Worm (Caenorhabditis elegans) whole organism, L4/young adult: Measurements from ENCODE around the gene fbxb-24.

Source experiments
- W03F9.2 ChIP-seq: fragments of 150-350 bp; optimal IDR thresholded peaks from 2 replicates; lab custom pipeline; 2014; ENCODE audit warnings: missing biosample characterization, missing genetic modification characterization
- dao-5 ChIP-seq: sonication (generic microtip); optimal IDR thresholded peaks from 2 replicates; lab custom pipeline; 2016; ENCODE audit warnings: missing genotype, missing genetic modification characterization, moderate library complexity, missing compliant biosample characterization
- him-1 ChIP-seq: sonication (generic microtip); optimal IDR thresholded peaks from 2 replicates; lab custom pipeline; 2016; ENCODE audit warnings: missing genotype, missing genetic modification reagents, missing genetic modification characterization, missing compliant biosample characterization

Gene fbxb-24

ce11 chrIII:11948437-11948836 lies 39.7 kb downstream of the fbxb-24 start:
- no peak for TF ChIP-seq dao-5 (tag; lab: Kevin White, UChicago)
- no peak for TF ChIP-seq him-1
- no peak for TF ChIP-seq W03F9.2 (tag; lab: Kevin White, UChicago)

DNA sequence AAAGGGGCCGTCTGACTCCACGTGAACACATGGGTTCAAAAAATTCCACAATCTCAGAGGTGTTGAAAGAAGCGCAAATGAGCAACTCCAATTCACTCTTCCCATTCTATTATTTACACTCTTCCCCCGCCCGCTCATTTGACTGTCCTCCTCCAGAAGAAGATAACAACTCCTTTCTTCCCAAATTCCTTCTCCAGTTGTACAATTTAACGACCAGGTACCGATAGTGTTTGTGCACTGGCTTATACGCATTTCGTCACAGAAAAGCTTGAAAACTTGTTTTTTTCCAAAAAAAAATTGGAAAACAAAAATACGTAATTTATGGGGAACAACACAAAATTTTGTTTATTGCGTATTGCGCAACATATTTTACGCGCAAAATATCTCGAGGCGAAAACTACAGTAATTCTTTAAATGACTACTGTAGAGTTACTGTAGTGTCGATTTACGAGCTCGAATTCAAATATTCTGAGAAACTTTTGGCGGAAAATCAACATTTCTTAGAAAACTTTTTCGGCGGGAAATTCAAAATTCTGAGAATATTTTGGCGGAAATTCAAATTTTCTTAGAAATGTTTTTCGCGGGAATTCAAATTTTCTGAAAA lies 40.6 kb downstream of the fbxb-24 start:
- no peak for TF ChIP-seq dao-5 (tag; lab: Kevin White, UChicago)
- no peak for TF ChIP-seq him-1
- TF ChIP-seq W03F9.2 (tag; lab: Kevin White, UChicago), result no peak

ce11 chrIII:11951111-11951510 lies 42.4 kb downstream of the fbxb-24 start:
- TF ChIP-seq dao-5 (tag; lab: Kevin White, UChicago) (no peak), him-1 (no peak)

DNA sequence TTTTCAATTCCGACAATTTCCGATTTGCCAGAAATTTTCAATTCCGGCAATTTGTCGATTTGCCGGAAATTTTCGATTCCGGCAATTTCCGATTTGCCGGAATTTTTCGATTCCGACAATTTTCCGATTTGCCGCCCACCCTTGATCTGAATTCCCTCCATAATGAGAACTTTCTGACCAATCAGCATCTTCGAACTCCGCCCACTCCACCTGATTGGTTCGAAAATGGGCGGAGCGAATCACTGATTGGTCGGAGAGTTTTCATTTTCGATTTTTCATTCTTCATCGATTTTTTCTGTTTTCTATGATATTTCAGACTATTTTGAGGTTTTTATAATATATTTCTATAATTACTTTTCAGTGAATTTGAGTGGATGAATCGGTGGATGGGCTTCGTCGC lies 45.4 kb downstream of the fbxb-24 start:
- TF ChIP-seq him-1 (no peak), W03F9.2 (tag; lab: Kevin White, UChicago) (no peak), dao-5 (tag; lab: Kevin White, UChicago) (no peak)
